Worm (Caenorhabditis elegans): Measurements from ENCODE around the gene sphk-1.

DNA sequence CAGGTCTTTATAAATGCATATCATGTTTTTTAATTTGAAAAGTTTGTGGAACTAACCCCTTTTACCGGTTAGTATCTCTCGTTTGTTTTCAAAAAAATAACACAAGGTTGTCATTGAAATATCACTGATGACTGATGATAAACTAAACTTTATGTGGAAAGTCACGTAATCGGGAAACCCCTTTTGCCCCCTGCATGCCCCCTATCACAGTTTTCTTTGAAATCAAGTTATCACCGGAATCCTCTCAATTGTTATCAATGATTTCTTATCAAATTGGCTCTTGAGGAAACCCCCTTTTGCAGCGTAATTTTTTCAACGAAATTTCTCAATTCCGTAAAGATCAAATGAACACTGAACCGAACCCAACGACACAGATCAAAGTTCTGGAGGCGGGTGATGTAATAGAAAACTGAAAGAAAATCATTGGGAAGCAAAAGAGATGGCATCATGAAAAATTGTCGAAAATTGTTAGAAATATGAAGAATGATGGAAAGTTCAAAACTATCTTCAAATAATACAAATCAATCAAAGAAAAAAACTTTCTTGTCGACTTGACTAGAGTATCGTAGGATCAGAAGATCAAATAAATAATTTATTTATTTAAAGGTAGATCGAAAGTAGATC, 39.0 kb upstream of the sphk-1 start:
- TF ChIP-seq unc-62 (GFP tag; optimal IDR thresholded peaks at IDR 0.05) (no peak), ama-1 (optimal IDR thresholded peaks at IDR 0.05) (no peak), ama-1 (GFP tag; optimal IDR thresholded peaks at IDR 0.05) (no peak), ztf-22 (GFP tag; optimal IDR thresholded peaks at IDR 0.05) (peak; percentile 50), ceh-79 (tag; optimal IDR thresholded peaks at IDR 0.05) (no peak), snpc-3.4 (tag; optimal IDR thresholded peaks at IDR 0.05) (no peak)
